Worm (Caenorhabditis elegans) whole organism, L4 larva: ENCODE data around the gene ser-6.
A peak's percentile ranks its signal among the peaks of the same experiment; 100 is the strongest.

Experiments used
- aly-2 ChIP-seq: sonication (generic microtip); optimal IDR thresholded peaks from 2 replicates; lab custom pipeline; 2018; ENCODE audit warnings: missing biosample characterization, missing genetic modification characterization
- dpl-1 ChIP-seq: fragments of 150-350 bp; optimal IDR thresholded peaks from 2 replicates; lab custom pipeline; 2014; ENCODE audit warnings: missing biosample characterization, missing genetic modification reagents, missing genetic modification characterization
- fos-1 ChIP-seq: fragments of 150-350 bp; optimal IDR thresholded peaks from 2 replicates; lab custom pipeline; 2014; ENCODE audit warnings: missing biosample characterization, missing genetic modification characterization
- lsy-2 ChIP-seq, 2 experiments: fragments of 150-350 bp in 1 of 2; sonication (generic microtip) in 1 of 2; optimal IDR thresholded peaks; 2 replicates each; lab custom pipeline; 2014 to 2017; ENCODE audit warnings: missing biosample characterization in 2 of 2, missing genetic modification characterization in 2 of 2
- nhr-77 ChIP-seq: fragments of 150-350 bp; optimal IDR thresholded peaks from 2 replicates; lab custom pipeline; 2014; ENCODE audit warnings: missing biosample characterization, missing genetic modification characterization
- unc-130 ChIP-seq: sonication (generic microtip); optimal IDR thresholded peaks from 2 replicates; lab custom pipeline; 2016; ENCODE audit warnings: missing genetic modification reagents, missing genetic modification characterization, missing compliant biosample characterization
- ztf-11 ChIP-seq: fragments of 150-350 bp; optimal IDR thresholded peaks from 2 replicates; lab custom pipeline; 2014; ENCODE audit warnings: missing biosample characterization, missing genetic modification characterization

ce11 chrIV:3011647-3012046 is 51.7 kb downstream of the ser-6 start:
- TF ChIP-seq ztf-11 (tag; lab: Kevin White, UChicago) (no peak), aly-2 (tag; lab: Kevin White, UChicago) (no peak), dpl-1 (GFP tag; lab: Kevin White, UChicago) (peak; percentile 6), nhr-77 (no peak), fos-1 (no peak), lsy-2 (tag; optimal IDR thresholded peaks at IDR 0.05; lab: Kevin White, UChicago) (no peak), unc-130 (GFP tag; lab: Kevin White, UChicago) (no peak)
